Fruit fly (Drosophila melanogaster) whole organism, adult: ENCODE results near the gene Mob2.

Experiments
- CG14711 ChIP-seq: fragments of 200-800 bp; sonication (Bioruptor generic); optimal IDR thresholded peaks from 2 replicates; lab custom pipeline; 2018; ENCODE audit warnings: missing biosample characterization, mild to moderate bottlenecking, missing genetic modification characterization, moderate library complexity
- CG1620 ChIP-seq: fragments of 200-800 bp; sonication (Bioruptor generic); optimal IDR thresholded peaks from 2 replicates; lab custom pipeline; 2016; ENCODE audit warnings: missing biosample characterization, missing genetic modification characterization
- CG33017 ChIP-seq: fragments of 200-800 bp; sonication (Bioruptor generic); optimal IDR thresholded peaks from 2 replicates; lab custom pipeline; 2018; ENCODE audit warnings: missing biosample characterization, mild to moderate bottlenecking, missing genetic modification characterization, moderate library complexity
- CG5204 ChIP-seq: fragments of 200-800 bp; sonication (Bioruptor generic); optimal IDR thresholded peaks from 2 replicates; lab custom pipeline; 2016; ENCODE audit warnings: missing biosample characterization, missing genetic modification characterization
- CG7045 ChIP-seq: fragments of 200-800 bp; sonication (Bioruptor generic); optimal IDR thresholded peaks from 2 replicates; lab custom pipeline; 2017; ENCODE audit warnings: missing biosample characterization, mild to moderate bottlenecking, missing genetic modification characterization
- CG7101 ChIP-seq: fragments of 200-800 bp; sonication (Bioruptor generic); optimal IDR thresholded peaks from 2 replicates; lab custom pipeline; 2018; ENCODE audit warnings: missing biosample characterization, mild to moderate bottlenecking, missing genetic modification characterization, moderate library complexity
- Clk ChIP-seq: fragments of 200-800 bp; sonication (Bioruptor generic); optimal IDR thresholded peaks from 2 replicates; lab custom pipeline; 2017; ENCODE audit warnings: missing biosample characterization, missing genetic modification characterization
- Crg-1 ChIP-seq: fragments of 200-800 bp; sonication (Bioruptor generic); optimal IDR thresholded peaks from 2 replicates; lab custom pipeline; 2016; ENCODE audit warnings: missing biosample characterization, missing genetic modification characterization
- Hr96 ChIP-seq: fragments of 200-800 bp; sonication (Bioruptor generic); optimal IDR thresholded peaks from 2 replicates; lab custom pipeline; 2016; ENCODE audit warnings: missing biosample characterization, missing genetic modification characterization
- Mnt ChIP-seq: fragments of 200-800 bp; sonication (Bioruptor generic); optimal IDR thresholded peaks from 2 replicates; lab custom pipeline; 2016; ENCODE audit warnings: missing biosample characterization, mild to moderate bottlenecking, missing genetic modification characterization
- bab1 ChIP-seq: fragments of 200-800 bp; sonication (Bioruptor generic); optimal IDR thresholded peaks from 3 replicates; lab custom pipeline; 2019; ENCODE audit warnings: missing biosample characterization, mild to moderate bottlenecking, missing genetic modification characterization, moderate library complexity
- cic ChIP-seq: fragments of 200-800 bp; sonication (Bioruptor generic); optimal IDR thresholded peaks from 2 replicates; lab custom pipeline; 2017; ENCODE audit warnings: missing biosample characterization, mild to moderate bottlenecking, missing genetic modification characterization, moderate library complexity
- cnc ChIP-seq, 2 experiments: fragments of >200 bp; optimal IDR thresholded peaks; 2 replicates each; lab custom pipeline; 2017
- kay ChIP-seq: fragments of 200-800 bp; sonication (Bioruptor generic); peaks from one replicate; lab custom pipeline; 2016; ENCODE audit warnings: missing biosample characterization, missing genetic modification characterization, borderline replicate concordance
- ovo ChIP-seq: fragments of 200-800 bp; sonication (Bioruptor generic); optimal IDR thresholded peaks from 2 replicates; lab custom pipeline; 2016; ENCODE audit warnings: missing biosample characterization, missing genetic modification characterization
- pad ChIP-seq: fragments of 200-800 bp; sonication (Bioruptor generic); optimal IDR thresholded peaks from 3 replicates; lab custom pipeline; 2017; ENCODE audit warnings: missing biosample characterization, missing genetic modification characterization, mild to moderate bottlenecking, moderate library complexity, missing genetic modification reagents
- tj ChIP-seq: fragments of 200-800 bp; sonication (Bioruptor generic); optimal IDR thresholded peaks from 3 replicates; lab custom pipeline; 2017; ENCODE audit warnings: missing biosample characterization, mild to moderate bottlenecking, missing genetic modification characterization, moderate library complexity
- toe ChIP-seq: fragments of 200-800 bp; sonication (Bioruptor generic); optimal IDR thresholded peaks from 2 replicates; lab custom pipeline; 2016; ENCODE audit warnings: missing biosample characterization, missing genetic modification characterization

Gene Mob2

DNA sequence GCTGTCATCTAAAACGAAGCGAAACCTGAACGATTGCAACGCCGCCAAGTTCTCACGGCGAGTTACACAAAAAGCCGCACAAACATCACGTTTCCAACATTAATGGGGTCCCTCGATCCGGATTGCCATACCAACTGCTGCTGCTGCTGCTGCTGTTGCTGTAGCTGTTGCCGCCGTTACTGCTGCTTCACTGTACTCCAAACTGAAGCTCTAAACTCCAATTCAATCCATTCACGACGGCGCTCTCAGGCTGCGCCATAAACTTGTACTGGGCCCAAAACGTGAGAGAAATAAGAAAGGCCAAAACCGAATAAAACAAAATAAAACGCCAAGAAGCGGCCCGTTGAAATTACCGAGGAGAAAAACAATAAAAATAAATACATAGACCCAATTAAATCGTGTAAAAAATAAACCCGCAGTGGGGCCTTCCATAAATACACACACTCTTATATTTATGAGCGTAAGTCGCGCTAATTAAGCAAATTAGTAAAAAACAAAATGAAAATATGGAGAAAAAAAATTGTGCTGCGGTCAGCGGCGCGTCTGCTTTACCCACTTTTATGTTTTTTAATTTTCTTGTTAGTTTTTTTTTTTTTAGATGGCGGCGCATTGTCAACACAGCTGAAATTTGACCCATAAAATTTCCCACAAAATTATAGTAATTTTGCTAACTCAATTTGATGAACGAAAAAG lies 14.6 kb downstream of the Mob2 start:
- no peak for TF ChIP-seq toe (GFP tag; lab: Kevin White, UChicago)
- peak; percentile 97 for TF ChIP-seq tj

dm6 chr3L:11543681-11544299 lies 18.2 kb downstream of the Mob2 start:
- TF ChIP-seq kay (GFP tag; lab: Kevin White, UChicago) (peak; percentile 72), cnc (optimal IDR thresholded peaks at IDR 0.05; lab: Kevin White, UChicago) (no peak)

- no peak for TF ChIP-seq Hr96 (GFP tag; lab: Kevin White, UChicago)
- no peak for TF ChIP-seq CG5204 (GFP tag; lab: Kevin White, UChicago)
- no peak for TF ChIP-seq CG7045
Observed at dm6 chr3L:11542948-11543347, 19.1 kb downstream of the Mob2 start.

dm6 chr3L:11542437-11542836 lies 19.6 kb downstream of the Mob2 start:
- TF ChIP-seq CG7101 (no peak), tj (peak; percentile 1)

DNA sequence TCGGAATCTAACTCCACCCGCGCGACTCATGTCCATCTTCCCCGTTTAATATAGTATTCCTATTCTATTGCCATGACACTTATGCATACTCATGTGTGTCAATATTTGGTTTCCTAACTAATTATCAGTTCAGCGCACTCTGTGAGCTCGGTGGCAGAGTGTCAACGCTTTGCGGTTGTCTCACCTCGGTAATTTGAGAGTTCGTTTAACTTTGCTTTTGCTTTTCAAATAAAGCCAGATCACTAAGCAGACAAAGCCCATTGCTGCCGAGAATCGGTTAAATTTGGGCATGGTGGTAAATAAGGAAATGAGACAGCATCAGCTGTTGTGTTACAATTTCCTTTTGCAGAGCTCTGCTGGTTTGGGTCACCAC lies 21.7 kb downstream of the Mob2 start:
- peak; percentile 6 for TF ChIP-seq cic (GFP tag; lab: Kevin White, UChicago)
- TF ChIP-seq Crg-1 (GFP tag; lab: Kevin White, UChicago) = peak; percentile 42
- peak; percentile 26 for TF ChIP-seq CG7101
- TF ChIP-seq CG1620 = no peak

DNA sequence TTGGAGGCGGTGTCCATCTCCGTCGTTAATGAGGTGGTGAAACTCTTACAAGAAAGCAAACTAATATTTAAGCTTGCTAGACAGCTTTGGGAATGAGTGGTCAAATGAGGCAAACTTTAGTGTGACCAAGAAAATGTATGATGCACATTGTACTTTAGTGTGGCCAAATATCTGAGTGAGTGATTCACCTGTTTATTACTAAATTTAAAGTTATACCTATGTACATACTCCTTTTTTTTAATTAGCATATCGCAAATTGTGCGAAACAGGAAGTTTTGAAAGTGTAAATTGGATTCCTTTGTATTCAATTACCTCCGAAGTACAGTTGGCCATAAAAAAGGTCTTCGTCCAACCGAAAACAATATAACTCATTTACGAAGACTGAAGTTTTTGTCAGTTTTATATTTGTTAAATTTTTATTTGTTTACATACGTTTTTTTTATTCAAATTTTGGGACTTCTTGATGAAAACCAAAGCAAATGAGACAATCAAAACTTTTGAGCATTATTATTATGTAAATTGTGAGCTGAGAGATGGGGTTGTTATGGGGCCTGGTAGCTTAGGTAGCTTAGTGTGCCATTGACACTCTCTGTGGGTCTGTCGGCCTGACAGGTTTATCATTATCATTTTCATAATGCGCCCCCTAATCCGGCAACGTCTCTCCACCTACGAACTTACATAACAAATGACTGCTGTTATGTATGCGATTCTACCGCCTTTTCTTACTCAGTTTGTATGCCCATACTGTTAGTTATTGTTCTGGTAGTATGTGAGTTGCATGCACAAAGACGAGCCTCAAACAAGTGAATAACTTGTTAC lies 22.3 kb downstream of the Mob2 start:
- TF ChIP-seq Crg-1 (GFP tag; lab: Kevin White, UChicago) (no peak), kay (GFP tag; lab: Kevin White, UChicago) (no peak), bab1 (no peak), pad (GFP tag; lab: Kevin White, UChicago) (no peak), cic (GFP tag; lab: Kevin White, UChicago) (no peak), Hr96 (GFP tag; lab: Kevin White, UChicago) (no peak), cnc (optimal IDR thresholded peaks at IDR 0.05; lab: Kevin White, UChicago) (no peak), CG7101 (no peak), CG5204 (GFP tag; lab: Kevin White, UChicago) (no peak), CG14711 (tag; lab: Kevin White, UChicago) (no peak), Mnt (GFP tag; lab: Kevin White, UChicago) (no peak), CG7045 (no peak), tj (no peak), ovo (GFP tag; lab: Kevin White, UChicago) (no peak)

DNA sequence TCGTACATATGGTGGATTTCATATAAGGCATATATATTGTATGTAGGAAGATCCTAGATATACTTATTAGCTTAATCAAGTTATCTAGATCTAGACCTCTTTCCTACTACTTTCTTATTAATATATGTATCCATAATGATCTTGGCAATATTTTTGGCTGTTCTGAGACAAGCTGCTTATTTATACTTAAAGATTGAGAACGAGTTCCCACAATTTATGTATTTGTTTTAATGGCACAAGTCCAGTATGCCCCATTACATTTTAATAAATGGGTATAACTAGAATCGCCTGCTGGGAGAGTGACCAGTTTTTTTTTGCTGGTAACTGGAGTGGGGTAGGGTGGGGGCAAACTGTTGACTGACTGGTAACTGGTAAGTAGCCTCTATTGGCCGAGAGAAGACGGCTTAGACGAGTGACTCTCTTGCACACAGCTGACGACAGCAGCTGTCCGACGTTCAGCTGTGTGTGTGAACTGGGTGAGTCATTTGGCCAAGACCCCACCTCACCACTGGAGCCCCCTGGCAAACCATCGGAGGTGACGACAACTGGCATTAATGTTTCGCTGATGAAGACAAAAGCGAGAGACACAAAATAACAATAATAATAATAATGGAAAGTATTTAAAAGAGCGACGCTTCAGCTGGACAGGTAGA lies 25.1 kb downstream of the Mob2 start:
- TF ChIP-seq tj = peak; percentile 81
- TF ChIP-seq cnc (optimal IDR thresholded peaks at IDR 0.05; lab: Kevin White, UChicago) = no peak
- TF ChIP-seq kay (GFP tag; lab: Kevin White, UChicago) = peak; percentile 89

dm6 chr3L:11536132-11536531 lies 25.9 kb downstream of the Mob2 start:
- TF ChIP-seq pad (GFP tag; lab: Kevin White, UChicago) (no peak), CG14711 (tag; lab: Kevin White, UChicago) (no peak), toe (GFP tag; lab: Kevin White, UChicago) (no peak), cnc (optimal IDR thresholded peaks at IDR 0.05; lab: Kevin White, UChicago) (no peak), Crg-1 (GFP tag; lab: Kevin White, UChicago) (no peak), CG5204 (GFP tag; lab: Kevin White, UChicago) (no peak), CG7045 (no peak), Clk (no peak), Mnt (GFP tag; lab: Kevin White, UChicago) (no peak), Hr96 (GFP tag; lab: Kevin White, UChicago) (no peak), CG33017 (tag; lab: Kevin White, UChicago) (no peak), kay (GFP tag; lab: Kevin White, UChicago) (no peak)
